Worm (Caenorhabditis elegans) whole organism, L4/young adult: ENCODE results near the gene K01H12.4.

Experiments used
- W03F9.2 ChIP-seq: fragments of 150-350 bp; optimal IDR thresholded peaks from 2 replicates; lab custom pipeline; 2014; ENCODE audit warnings: missing biosample characterization, missing genetic modification characterization
- him-1 ChIP-seq: sonication (generic microtip); optimal IDR thresholded peaks from 2 replicates; lab custom pipeline; 2016; ENCODE audit warnings: missing genotype, missing genetic modification reagents, missing genetic modification characterization, missing compliant biosample characterization

DNA sequence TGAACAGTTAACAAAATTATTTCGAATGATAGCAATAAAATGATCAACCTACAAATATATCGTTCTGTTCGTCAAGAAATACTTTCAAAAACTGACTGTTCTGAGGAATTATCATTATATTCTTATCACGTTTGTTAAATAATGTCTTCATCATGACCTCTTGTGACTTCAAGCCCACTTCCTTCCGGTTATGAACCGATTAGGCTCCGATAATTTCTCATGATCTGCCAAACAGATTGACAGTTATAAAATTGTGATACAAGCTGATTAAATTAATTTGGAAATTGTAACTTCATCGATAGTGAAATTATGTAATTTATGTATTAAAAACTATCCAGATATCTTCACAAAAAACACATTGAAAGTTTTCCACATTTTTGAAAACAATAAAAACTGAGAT, 32.0 kb upstream of the K01H12.4 start, which contains the start of gene ins-8:
- TF ChIP-seq him-1 (tag; lab: Kevin White, UChicago) (no peak), W03F9.2 (no peak)
